Worm (Caenorhabditis elegans) whole organism, L1 larva: ENCODE results near the gene C26H9A.4.

ENCODE experiments used
- ceh-82 ChIP-seq, 3 experiments: fragments of 150-350 bp in 1 of 3; sonication (generic microtip) in 2 of 3; optimal IDR thresholded peaks; 2 replicates each; lab custom pipeline; 2014 to 2017; ENCODE audit warnings: missing biosample characterization in 3 of 3, missing genetic modification characterization in 3 of 3
- dsc-1 ChIP-seq: sonication (generic microtip); optimal IDR thresholded peaks from 2 replicates; lab custom pipeline; 2016; ENCODE audit warnings: mild to moderate bottlenecking, missing genetic modification characterization, missing compliant biosample characterization
- elt-2 ChIP-seq: sonication (generic microtip); optimal IDR thresholded peaks from 2 replicates; lab custom pipeline; 2016; ENCODE audit warnings: missing genetic modification characterization, mild to moderate bottlenecking, inconsistent platforms, missing compliant biosample characterization, missing genetic modification reagents
- fkh-8 ChIP-seq: sonication (generic microtip); optimal IDR thresholded peaks from 2 replicates; lab custom pipeline; 2016; ENCODE audit warnings: mild to moderate bottlenecking, missing genetic modification characterization, missing compliant biosample characterization
- hpl-2 ChIP-seq: fragments of 150-350 bp; optimal IDR thresholded peaks from 2 replicates; lab custom pipeline; 2014; ENCODE audit warnings: missing biosample characterization, missing genetic modification reagents, missing genetic modification characterization
- lin-14 ChIP-seq: fragments of 200-800 bp; sonication (Bioruptor generic); optimal IDR thresholded peaks from 2 replicates; lab custom pipeline; 2018; ENCODE audit warnings: mild to moderate bottlenecking, missing genetic modification characterization, moderate library complexity, missing compliant biosample characterization
- nhr-11 ChIP-seq: fragments of 150-350 bp; optimal IDR thresholded peaks from 2 replicates; lab custom pipeline; 2014; ENCODE audit warnings: missing biosample characterization, missing genetic modification characterization
- nhr-20 ChIP-seq: sonication (generic microtip); optimal IDR thresholded peaks from 2 replicates; lab custom pipeline; 2016; ENCODE audit warnings: mild to moderate bottlenecking, missing genetic modification characterization, missing compliant biosample characterization
- nhr-71 ChIP-seq: sonication (generic microtip); optimal IDR thresholded peaks from 2 replicates; lab custom pipeline; 2016; ENCODE audit warnings: mild to moderate bottlenecking, missing genetic modification characterization, moderate library complexity, missing compliant biosample characterization
- nhr-85 ChIP-seq: sonication (generic microtip); peaks from one replicate; lab custom pipeline; 2016; ENCODE audit warnings: missing genetic modification characterization, inconsistent platforms, missing compliant biosample characterization
- snu-23 ChIP-seq: sonication (generic microtip); optimal IDR thresholded peaks from 2 replicates; lab custom pipeline; 2016; ENCODE audit warnings: missing genetic modification characterization, missing compliant biosample characterization
- sox-4 ChIP-seq: sonication (generic microtip); optimal IDR thresholded peaks from 2 replicates; lab custom pipeline; 2016; ENCODE audit warnings: missing genetic modification characterization, missing compliant biosample characterization
- tlp-1 ChIP-seq: fragments of 150-350 bp; optimal IDR thresholded peaks from 2 replicates; lab custom pipeline; 2014; ENCODE audit warnings: missing biosample characterization, missing genetic modification characterization

Gene C26H9A.4

DNA sequence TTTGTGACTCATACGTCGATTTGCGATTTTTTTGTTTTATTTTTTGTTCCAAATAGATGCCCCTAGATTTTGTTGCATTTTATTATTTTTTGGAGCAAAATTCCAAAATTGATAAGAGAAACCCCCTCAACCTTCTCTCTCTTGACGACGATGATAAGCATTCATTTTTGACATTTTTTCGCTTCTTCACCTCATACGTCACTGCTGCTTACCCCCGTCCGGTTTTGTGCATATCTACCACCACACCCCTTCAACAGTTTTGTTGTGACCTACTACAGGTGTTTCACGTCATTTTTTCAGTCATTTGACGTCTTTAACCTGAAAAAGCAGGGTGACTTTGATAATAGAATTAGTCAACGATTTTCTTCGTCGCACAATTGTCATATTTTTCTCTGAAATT, 45.7 kb downstream of the C26H9A.4 start:
- TF ChIP-seq nhr-71 (tag; lab: Kevin White, UChicago) (peak; percentile 2), elt-2 (tag; lab: Kevin White, UChicago) (peak; percentile 67), hpl-2 (no peak), nhr-20 (no peak), dsc-1 (tag; lab: Kevin White, UChicago) (no peak)

DNA sequence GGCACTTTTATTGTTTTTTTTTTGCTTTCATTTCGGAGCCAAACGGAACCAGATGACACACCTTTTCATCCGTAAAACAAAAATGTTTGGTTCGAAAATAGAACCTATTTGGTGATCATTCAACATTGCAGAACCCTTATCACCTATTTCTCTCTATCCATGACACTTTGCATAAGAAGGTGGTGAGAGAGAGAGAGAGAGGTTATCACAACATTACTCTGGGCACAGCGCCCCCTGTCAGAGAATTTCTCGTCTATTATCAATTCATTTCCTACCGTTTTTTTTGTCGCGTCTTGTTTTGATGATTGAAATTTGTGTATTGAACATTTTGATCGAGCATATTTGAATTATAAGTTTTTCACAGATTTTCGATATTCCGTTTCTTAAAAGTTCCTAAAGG, 47.0 kb downstream of the C26H9A.4 start:
- no peak for TF ChIP-seq fkh-8
- no peak for TF ChIP-seq nhr-11 (tag; lab: Kevin White, UChicago)
- no peak for TF ChIP-seq ceh-82 (tag; optimal IDR thresholded peaks at IDR 0.05; lab: Kevin White, UChicago)
- TF ChIP-seq tlp-1 (tag; lab: Kevin White, UChicago), result no peak
- TF ChIP-seq elt-2 (tag; lab: Kevin White, UChicago), result peak; percentile 28
- TF ChIP-seq snu-23, result no peak
- no peak for TF ChIP-seq nhr-85 (tag; lab: Kevin White, UChicago)

- no peak for TF ChIP-seq sox-4 (tag; lab: Kevin White, UChicago)
- TF ChIP-seq lin-14 (GFP tag; lab: Kevin White, UChicago), result peak; percentile 39
Measured at ce11 chrIV:12700944-12701343, 47.7 kb downstream of the C26H9A.4 start.
